Fruit fly (Drosophila melanogaster): ENCODE results near the gene bab1.

Gene bab1

DNA sequence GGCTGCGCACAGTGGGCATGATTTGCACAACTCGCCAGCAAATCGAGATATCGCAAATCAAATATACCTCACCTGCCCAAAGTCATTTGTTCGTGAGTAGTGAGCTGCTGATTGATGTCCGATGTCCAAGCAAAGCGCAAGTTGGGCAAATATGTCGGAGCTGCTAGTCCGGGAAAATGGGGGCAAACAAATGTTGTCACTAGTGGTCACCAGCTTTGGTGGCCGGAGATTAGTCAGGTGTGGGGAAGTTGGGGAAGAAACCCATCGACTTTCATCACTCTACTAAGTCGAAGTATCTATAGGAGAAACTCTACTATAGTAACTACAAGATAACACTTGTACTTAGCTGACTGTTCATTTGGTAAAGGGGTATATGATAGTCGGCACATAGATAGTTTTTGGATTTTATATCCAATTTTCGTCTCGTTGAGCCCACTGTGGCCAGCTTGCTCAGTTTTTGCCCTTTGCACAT is 10.4 kb downstream of the bab1 start:
- no peak for TF ChIP-seq CG8478 (optimal IDR thresholded peaks at IDR 0.05)
- no peak for TF ChIP-seq pan (optimal IDR thresholded peaks at IDR 0.05)
- TF ChIP-seq Dll (optimal IDR thresholded peaks at IDR 0.05): no peak
- TF ChIP-seq psq (optimal IDR thresholded peaks at IDR 0.05): no peak
- TF ChIP-seq usp (GFP tag; optimal IDR thresholded peaks at IDR 0.05): no peak
- TF ChIP-seq EcR (GFP tag; optimal IDR thresholded peaks at IDR 0.05): no peak

DNA sequence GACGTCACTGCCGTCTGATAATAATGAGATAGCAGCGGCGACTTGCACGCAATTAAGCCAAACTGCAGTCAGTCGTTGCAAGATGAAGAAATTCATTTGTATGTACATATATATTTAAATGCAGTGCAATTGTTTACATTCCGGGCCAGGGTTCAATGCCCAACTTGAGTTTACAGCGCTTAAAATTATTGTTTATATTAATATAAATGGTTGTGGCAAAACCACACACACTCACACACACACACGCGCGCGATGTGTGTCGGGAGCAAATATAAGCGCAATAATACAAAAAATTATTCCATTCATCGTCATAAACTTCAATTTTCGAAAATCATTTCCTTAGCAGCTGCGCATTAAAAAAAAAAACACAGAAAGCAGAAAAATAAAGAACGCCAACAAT is 10.9 kb downstream of the bab1 start:
- TF ChIP-seq usp (GFP tag; optimal IDR thresholded peaks at IDR 0.05) (no peak), psq (optimal IDR thresholded peaks at IDR 0.05) (no peak), pan (optimal IDR thresholded peaks at IDR 0.05) (no peak), CG8478 (optimal IDR thresholded peaks at IDR 0.05) (no peak), Dll (optimal IDR thresholded peaks at IDR 0.05) (no peak), EcR (GFP tag; optimal IDR thresholded peaks at IDR 0.05) (no peak)

DNA sequence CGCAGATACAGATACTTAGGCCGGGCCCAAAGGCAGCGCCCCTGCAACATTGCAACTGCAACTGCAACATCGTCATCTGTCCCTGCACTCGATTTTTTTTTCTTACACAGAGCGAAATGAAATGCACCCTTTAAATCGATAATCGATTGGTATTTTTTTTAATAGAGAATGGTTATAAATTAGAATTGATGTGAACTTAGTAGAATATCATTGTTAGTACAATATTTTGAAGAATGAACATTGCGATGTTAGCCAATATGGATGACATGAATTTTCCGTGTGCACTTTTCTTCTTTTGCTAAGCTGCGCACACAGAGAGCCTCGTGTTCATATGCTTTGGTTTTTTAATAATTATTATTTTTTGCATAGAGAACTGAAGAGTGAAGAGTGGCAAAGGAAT is 11.6 kb downstream of the bab1 start:
- TF ChIP-seq psq (optimal IDR thresholded peaks at IDR 0.05) (no peak), pan (optimal IDR thresholded peaks at IDR 0.05) (no peak), EcR (GFP tag; optimal IDR thresholded peaks at IDR 0.05) (no peak), Dll (optimal IDR thresholded peaks at IDR 0.05) (no peak), usp (GFP tag; optimal IDR thresholded peaks at IDR 0.05) (no peak), CG8478 (optimal IDR thresholded peaks at IDR 0.05) (no peak)

DNA sequence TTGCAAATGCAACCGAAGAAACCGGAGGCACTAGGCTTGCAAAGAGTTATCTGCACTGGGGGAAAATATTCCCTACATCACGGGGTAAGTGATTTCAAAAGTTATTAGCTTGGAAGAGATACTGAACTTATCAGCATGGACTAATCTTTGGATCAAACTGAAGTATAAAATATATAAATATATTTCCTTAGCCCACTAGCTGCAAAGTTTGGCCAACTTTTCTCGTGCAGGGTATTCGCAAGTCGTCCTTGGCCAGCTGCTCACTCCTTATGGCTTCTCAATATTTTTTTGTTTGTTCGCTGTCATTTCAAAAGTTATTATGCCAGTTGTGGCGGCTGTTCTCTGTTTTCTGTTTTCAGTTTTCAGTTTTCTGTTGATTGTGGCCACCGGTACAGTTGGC is 12.7 kb downstream of the bab1 start:
- TF ChIP-seq Dll (optimal IDR thresholded peaks at IDR 0.05): no peak
- no peak for TF ChIP-seq psq (optimal IDR thresholded peaks at IDR 0.05)
- no peak for TF ChIP-seq pan (optimal IDR thresholded peaks at IDR 0.05)
- no peak for TF ChIP-seq CG8478 (optimal IDR thresholded peaks at IDR 0.05)
- TF ChIP-seq usp (GFP tag; optimal IDR thresholded peaks at IDR 0.05): no peak
- TF ChIP-seq EcR (GFP tag; optimal IDR thresholded peaks at IDR 0.05): no peak

DNA sequence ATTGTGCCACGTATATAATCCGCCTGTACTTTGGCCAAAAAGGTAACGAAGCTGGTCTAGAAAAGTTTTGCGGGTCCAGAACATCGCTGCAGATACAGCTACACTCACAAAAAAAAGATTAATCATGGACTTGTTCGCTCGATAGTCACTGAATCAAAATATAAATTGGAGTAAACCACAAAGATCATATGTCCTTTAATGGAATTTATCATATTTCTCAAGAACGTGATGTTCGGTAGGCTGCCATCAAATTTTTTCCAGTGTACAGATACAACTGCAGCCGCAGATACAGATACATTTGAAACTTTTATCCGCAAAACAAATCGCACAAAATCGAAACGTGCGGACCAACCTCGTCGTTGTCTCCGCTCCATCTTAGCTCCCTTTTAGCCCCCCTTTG is 13.6 kb downstream of the bab1 start:
- TF ChIP-seq psq (optimal IDR thresholded peaks at IDR 0.05): no peak
- no peak for TF ChIP-seq Dll (optimal IDR thresholded peaks at IDR 0.05)
- TF ChIP-seq EcR (GFP tag; optimal IDR thresholded peaks at IDR 0.05): no peak
- TF ChIP-seq CG8478 (optimal IDR thresholded peaks at IDR 0.05): no peak
- no peak for TF ChIP-seq pan (optimal IDR thresholded peaks at IDR 0.05)
- TF ChIP-seq usp (GFP tag; optimal IDR thresholded peaks at IDR 0.05): no peak

DNA sequence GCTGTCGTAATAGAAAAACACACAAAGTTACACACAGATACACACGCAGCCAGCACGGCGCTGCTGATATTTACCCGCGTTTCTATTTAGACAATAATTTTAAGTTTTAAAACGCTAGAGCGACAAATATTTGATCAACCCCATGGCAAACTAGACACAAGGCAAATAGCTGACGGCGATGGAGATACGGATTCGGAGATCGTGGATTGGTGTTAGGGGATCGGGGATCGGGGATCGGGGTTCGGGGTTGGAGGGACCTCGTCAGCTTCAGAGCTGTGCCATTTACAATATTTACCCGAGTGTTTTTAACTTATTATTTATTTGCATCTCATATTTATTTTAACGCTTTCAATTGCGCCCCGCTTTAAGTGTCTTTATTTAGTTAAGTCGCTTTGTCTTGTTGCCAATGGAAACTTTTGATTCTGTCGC is 14.6 kb downstream of the bab1 start:
- TF ChIP-seq pan (optimal IDR thresholded peaks at IDR 0.05): no peak
- TF ChIP-seq Dll (optimal IDR thresholded peaks at IDR 0.05): no peak
- TF ChIP-seq psq (optimal IDR thresholded peaks at IDR 0.05): no peak
- TF ChIP-seq CG8478 (optimal IDR thresholded peaks at IDR 0.05): no peak
- no peak for TF ChIP-seq usp (GFP tag; optimal IDR thresholded peaks at IDR 0.05)
- TF ChIP-seq EcR (GFP tag; optimal IDR thresholded peaks at IDR 0.05): no peak

DNA sequence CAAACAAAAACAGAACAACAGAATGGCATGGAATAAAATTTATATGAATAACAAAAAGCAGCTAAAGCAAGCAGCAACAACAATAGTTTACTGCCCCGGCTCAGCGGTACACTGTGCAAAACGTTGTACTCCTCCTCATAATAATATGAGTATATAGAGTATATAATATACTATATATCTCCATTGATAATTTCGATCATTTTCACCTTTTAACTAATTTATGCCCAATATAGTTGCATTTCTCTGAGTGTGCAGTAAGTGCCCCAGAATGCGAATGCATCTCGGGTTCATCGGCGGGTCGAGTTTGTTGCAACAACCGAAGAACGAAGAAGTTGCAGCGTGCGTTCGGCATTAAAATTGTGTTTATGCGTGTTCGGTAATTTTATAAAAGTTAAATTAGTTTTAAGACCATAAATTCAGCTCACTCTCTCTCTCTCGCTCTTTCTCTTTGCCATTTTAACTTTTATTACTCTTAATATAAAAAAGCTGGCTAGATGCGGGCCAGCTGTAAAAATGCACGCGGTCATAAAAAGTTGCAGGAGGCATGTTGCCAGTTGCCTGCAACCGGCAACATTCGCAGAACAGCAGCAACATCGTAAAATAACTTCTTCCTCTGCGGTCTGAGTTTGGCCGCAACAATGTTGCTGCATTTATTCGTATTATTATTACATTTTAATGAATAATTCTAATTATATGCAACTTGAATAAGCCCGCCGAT is 16.4 kb downstream of the bab1 start:
- TF ChIP-seq CG8478 (optimal IDR thresholded peaks at IDR 0.05) (no peak), pan (optimal IDR thresholded peaks at IDR 0.05) (no peak), psq (optimal IDR thresholded peaks at IDR 0.05) (no peak), EcR (GFP tag; optimal IDR thresholded peaks at IDR 0.05) (no peak), Dll (optimal IDR thresholded peaks at IDR 0.05) (no peak), usp (GFP tag; optimal IDR thresholded peaks at IDR 0.05) (no peak)

DNA sequence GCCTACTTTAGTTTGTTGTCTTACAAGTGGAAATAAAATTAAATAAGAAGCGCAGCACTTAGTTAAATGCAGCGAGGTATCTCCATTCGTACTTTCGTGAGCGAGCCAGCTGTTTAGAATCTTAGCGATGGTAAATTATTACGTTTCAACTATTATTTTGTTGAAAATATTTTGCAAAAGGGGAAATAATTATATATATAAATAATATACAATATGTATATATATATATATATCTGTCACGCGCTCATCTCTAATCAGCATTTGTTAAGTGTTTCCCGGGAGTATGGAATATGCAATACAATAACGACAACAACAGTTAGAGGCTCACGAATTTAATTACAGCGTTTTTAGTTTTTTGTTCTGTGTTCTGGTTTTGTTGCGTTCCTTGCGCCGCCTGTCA is 17.6 kb downstream of the bab1 start:
- TF ChIP-seq psq (optimal IDR thresholded peaks at IDR 0.05): no peak
- no peak for TF ChIP-seq CG8478 (optimal IDR thresholded peaks at IDR 0.05)
- TF ChIP-seq pan (optimal IDR thresholded peaks at IDR 0.05): no peak
- TF ChIP-seq EcR (GFP tag; optimal IDR thresholded peaks at IDR 0.05): no peak
- TF ChIP-seq Dll (optimal IDR thresholded peaks at IDR 0.05): no peak
- no peak for TF ChIP-seq usp (GFP tag; optimal IDR thresholded peaks at IDR 0.05)

DNA sequence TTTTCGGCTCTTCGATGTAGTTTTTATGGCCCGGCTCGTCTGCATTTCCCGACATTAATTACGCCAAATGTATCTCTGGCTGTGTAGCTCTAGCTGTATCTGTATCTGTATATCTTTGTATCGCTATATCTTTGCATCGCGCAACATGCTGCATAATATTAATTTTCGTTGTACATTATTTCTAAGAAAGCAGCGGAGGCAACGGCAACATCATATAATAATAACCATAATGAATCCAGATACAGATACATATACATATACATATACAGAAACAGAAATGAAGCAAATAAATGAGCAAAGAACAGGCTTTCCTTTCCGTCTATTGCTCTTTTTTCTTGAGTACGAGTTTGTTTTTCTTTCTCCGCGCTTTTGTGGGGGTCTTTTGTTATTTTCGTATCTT is 18.0 kb downstream of the bab1 start:
- TF ChIP-seq EcR (GFP tag; optimal IDR thresholded peaks at IDR 0.05) (no peak), psq (optimal IDR thresholded peaks at IDR 0.05) (no peak), CG8478 (optimal IDR thresholded peaks at IDR 0.05) (no peak), Dll (optimal IDR thresholded peaks at IDR 0.05) (no peak), usp (GFP tag; optimal IDR thresholded peaks at IDR 0.05) (no peak), pan (optimal IDR thresholded peaks at IDR 0.05) (no peak)

DNA sequence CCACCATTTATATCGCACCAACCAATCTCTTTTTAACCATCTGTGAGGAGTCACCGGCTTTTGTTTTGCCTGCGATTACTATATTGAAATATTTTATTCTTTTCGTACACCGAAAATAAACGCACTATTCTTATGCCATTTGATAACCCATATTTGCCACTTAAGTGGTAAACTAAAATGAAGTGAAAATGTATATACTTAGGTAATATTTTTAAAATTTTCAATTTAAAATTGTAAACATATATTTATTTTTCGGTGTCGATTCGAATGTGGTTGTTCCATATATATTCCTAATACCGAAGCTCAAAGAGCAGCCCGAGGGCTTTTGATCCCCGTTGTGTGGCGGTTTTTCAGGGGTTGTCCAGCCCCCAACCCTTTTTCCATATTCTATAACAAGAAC is 22.6 kb downstream of the bab1 start:
- TF ChIP-seq psq (optimal IDR thresholded peaks at IDR 0.05): no peak

DNA sequence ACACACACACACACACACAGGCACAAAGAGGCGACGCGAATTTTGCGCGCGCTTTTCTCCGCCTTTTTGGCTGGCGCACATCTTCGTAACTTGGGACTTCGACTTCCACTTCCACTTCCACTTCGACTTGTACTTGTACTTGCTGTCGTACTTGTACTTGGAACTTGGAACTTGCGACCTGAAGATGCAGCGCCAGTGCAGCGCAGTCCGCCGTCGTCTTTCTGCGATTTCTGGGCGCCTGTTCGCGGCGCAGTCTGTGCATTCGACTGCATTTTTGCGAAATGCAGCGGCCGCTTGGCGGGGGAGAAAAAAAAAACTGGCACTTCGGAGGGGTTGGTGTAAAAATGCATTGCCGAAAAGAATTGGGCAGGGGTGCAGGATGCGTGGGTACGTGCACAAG is 23.9 kb downstream of the bab1 start:
- TF ChIP-seq CG8478 (optimal IDR thresholded peaks at IDR 0.05) (no peak), EcR (GFP tag; optimal IDR thresholded peaks at IDR 0.05) (no peak), Dll (optimal IDR thresholded peaks at IDR 0.05) (no peak), pan (optimal IDR thresholded peaks at IDR 0.05) (no peak), psq (optimal IDR thresholded peaks at IDR 0.05) (no peak), usp (GFP tag; optimal IDR thresholded peaks at IDR 0.05) (no peak)

DNA sequence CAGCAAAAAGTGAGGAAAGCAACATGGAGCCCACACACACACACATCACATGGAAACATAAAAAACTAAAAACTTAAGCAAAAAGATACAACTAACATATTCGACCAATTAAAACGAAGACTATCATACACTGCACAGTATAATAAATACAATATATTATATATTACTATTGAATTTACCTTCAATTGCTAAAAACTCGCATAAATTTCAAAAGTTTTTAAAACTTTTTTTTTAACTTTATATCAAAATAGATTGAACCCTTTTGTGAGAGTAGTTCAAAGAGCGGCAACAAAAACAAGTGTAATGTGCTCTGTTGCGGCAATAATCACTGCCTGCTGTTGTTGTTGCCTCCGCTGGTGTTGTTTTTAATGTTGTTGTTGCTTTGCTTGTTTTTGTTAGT is 36.5 kb downstream of the bab1 start:
- no peak for TF ChIP-seq CG8478 (optimal IDR thresholded peaks at IDR 0.05)
- no peak for TF ChIP-seq pan (optimal IDR thresholded peaks at IDR 0.05)
- no peak for TF ChIP-seq Dll (optimal IDR thresholded peaks at IDR 0.05)
- no peak for TF ChIP-seq usp (GFP tag; optimal IDR thresholded peaks at IDR 0.05)
- no peak for TF ChIP-seq EcR (GFP tag; optimal IDR thresholded peaks at IDR 0.05)
- TF ChIP-seq psq (optimal IDR thresholded peaks at IDR 0.05): no peak

DNA sequence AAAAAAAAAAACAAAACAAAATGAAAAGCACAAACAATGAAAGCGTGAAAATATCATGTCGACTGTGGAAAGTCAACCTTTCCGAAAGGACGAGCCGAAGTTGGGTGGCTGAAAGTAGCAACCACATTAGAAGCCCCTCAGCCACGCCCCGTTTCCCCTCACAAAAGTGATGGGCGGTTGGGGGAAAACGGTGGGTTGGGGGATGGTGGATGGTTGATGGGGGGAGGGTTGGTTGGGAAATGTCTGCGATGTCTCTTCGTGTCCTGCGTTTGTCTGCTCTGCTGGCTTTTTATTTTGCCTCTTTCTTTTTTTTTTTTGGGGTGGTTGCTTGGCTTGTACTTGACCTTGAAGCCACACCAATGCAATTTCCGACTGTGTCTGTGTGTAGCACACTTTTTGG is 38.4 kb downstream of the bab1 start:
- TF ChIP-seq usp (GFP tag; optimal IDR thresholded peaks at IDR 0.05): no peak
- no peak for TF ChIP-seq psq (optimal IDR thresholded peaks at IDR 0.05)
- no peak for TF ChIP-seq EcR (GFP tag; optimal IDR thresholded peaks at IDR 0.05)
- no peak for TF ChIP-seq Dll (optimal IDR thresholded peaks at IDR 0.05)
- TF ChIP-seq CG8478 (optimal IDR thresholded peaks at IDR 0.05): no peak
- TF ChIP-seq pan (optimal IDR thresholded peaks at IDR 0.05): no peak
